Worm (Caenorhabditis elegans) whole organism, L4 larva: Measurements from ENCODE around the gene T09F3.5.

ENCODE experiments used
- gei-8 ChIP-seq: fragments of 200-800 bp; sonication (Bioruptor generic); optimal IDR thresholded peaks from 2 replicates; lab custom pipeline; 2018; ENCODE audit warnings: mild to moderate bottlenecking, missing genetic modification characterization, missing compliant biosample characterization
- lin-38 ChIP-seq: fragments of 200-800 bp; sonication (Bioruptor generic); IDR thresholded peaks from 2 replicates; pipeline ENCODE4 v1.3.6; 2022; ENCODE audit warnings: missing genetic modification reagents, missing genetic modification characterization, missing compliant biosample characterization
- mep-1 ChIP-seq: fragments of 150-350 bp; sonication (generic microtip); optimal IDR thresholded peaks from 3 replicates; lab custom pipeline; 2014; ENCODE audit warnings: missing biosample characterization, missing genetic modification characterization
- nhr-10 ChIP-seq: fragments of 150-350 bp; optimal IDR thresholded peaks from 2 replicates; lab custom pipeline; 2014; ENCODE audit warnings: missing biosample characterization, missing genetic modification characterization
- nhr-28 ChIP-seq: fragments of 150-350 bp; optimal IDR thresholded peaks from 2 replicates; lab custom pipeline; 2014; ENCODE audit warnings: missing biosample characterization, missing genetic modification characterization
- snpc-4 ChIP-seq: fragments of 150-350 bp; optimal IDR thresholded peaks from 2 replicates; lab custom pipeline; 2014; ENCODE audit warnings: missing biosample characterization, missing genetic modification characterization
- zag-1 ChIP-seq: fragments of 150-350 bp; optimal IDR thresholded peaks from 2 replicates; lab custom pipeline; 2014; ENCODE audit warnings: missing biosample characterization, missing genetic modification characterization
- ztf-11 ChIP-seq: fragments of 150-350 bp; optimal IDR thresholded peaks from 2 replicates; lab custom pipeline; 2014; ENCODE audit warnings: missing biosample characterization, missing genetic modification characterization

- no peak for TF ChIP-seq snpc-4 (tag; lab: Kevin White, UChicago)
- no peak for TF ChIP-seq nhr-28 (tag; lab: Kevin White, UChicago)
- TF ChIP-seq mep-1, result no peak
- no peak for TF ChIP-seq zag-1 (tag; lab: Kevin White, UChicago)
- no peak for TF ChIP-seq gei-8
- TF ChIP-seq nhr-10, result no peak
- TF ChIP-seq lin-38 (GFP tag; lab: Robert Waterston, UW), result no peak
- TF ChIP-seq ztf-11, result no peak
Observed at ce11 chrII:10421941-10422340, 25.3 kb downstream of the T09F3.5 start, which contains the start of gene frpr-21.
